Worm (Caenorhabditis elegans) whole organism, L3 larva: Measurements from ENCODE around the gene sago-1.

Experiments used
- R02D3.7 ChIP-seq: fragments of 150-350 bp; optimal IDR thresholded peaks from 2 replicates; lab custom pipeline; 2014; ENCODE audit warnings: missing biosample characterization, missing genetic modification characterization
- ceh-82 ChIP-seq: fragments of 150-350 bp; optimal IDR thresholded peaks from 2 replicates; lab custom pipeline; 2014; ENCODE audit warnings: missing biosample characterization, missing genetic modification characterization
- fkh-10 ChIP-seq: sonication (generic microtip); optimal IDR thresholded peaks from 2 replicates; lab custom pipeline; 2017; ENCODE audit warnings: missing biosample characterization, missing genetic modification reagents, missing genetic modification characterization
- hmg-11 ChIP-seq: sonication (generic microtip); optimal IDR thresholded peaks from 2 replicates; lab custom pipeline; 2016; ENCODE audit warnings: missing genetic modification characterization, missing compliant biosample characterization
- mdl-1 ChIP-seq: fragments of 150-350 bp; optimal IDR thresholded peaks from 2 replicates; lab custom pipeline; 2014; ENCODE audit warnings: missing biosample characterization, missing genetic modification characterization
- nhr-23 ChIP-seq: fragments of 150-350 bp; optimal IDR thresholded peaks from 2 replicates; lab custom pipeline; 2014; ENCODE audit warnings: missing biosample characterization, missing genetic modification reagents, missing genetic modification characterization
- nhr-67 ChIP-seq: fragments of 150-350 bp; optimal IDR thresholded peaks from 2 replicates; lab custom pipeline; 2014; ENCODE audit warnings: missing biosample characterization, missing genetic modification characterization
- nhr-76 ChIP-seq: fragments of 150-350 bp; sonication (generic microtip); optimal IDR thresholded peaks from 5 replicates; lab custom pipeline; 2014; ENCODE audit warnings: missing biosample characterization, missing genetic modification characterization
- pha-4 ChIP-seq: fragments of 150-350 bp; optimal IDR thresholded peaks from 2 replicates; lab custom pipeline; 2014; ENCODE audit warnings: missing biosample characterization, missing genetic modification reagents, missing genetic modification characterization
- skn-1 ChIP-seq: fragments of 150-350 bp; optimal IDR thresholded peaks from 2 replicates; lab custom pipeline; 2014; ENCODE audit warnings: missing biosample characterization, missing genetic modification characterization

ce11 chrV:6302465-6302864 is 1.1 kb upstream of the sago-1 start:
- no peak for TF ChIP-seq nhr-67
- TF ChIP-seq hmg-11 (tag; lab: Kevin White, UChicago) = no peak
- TF ChIP-seq fkh-10 (GFP tag; lab: Kevin White, UChicago) = no peak
- TF ChIP-seq pha-4 (tag; lab: Kevin White, UChicago) = no peak
- TF ChIP-seq ceh-82 (tag; lab: Kevin White, UChicago) = no peak
- TF ChIP-seq nhr-23 (tag; lab: Kevin White, UChicago) = no peak
- TF ChIP-seq nhr-76 (tag; lab: Kevin White, UChicago) = no peak
- no peak for TF ChIP-seq skn-1
- no peak for TF ChIP-seq mdl-1 (tag; lab: Kevin White, UChicago)
- TF ChIP-seq R02D3.7 (tag; lab: Kevin White, UChicago) = no peak
